Worm (Caenorhabditis elegans): ENCODE data around the gene srb-16.

DNA sequence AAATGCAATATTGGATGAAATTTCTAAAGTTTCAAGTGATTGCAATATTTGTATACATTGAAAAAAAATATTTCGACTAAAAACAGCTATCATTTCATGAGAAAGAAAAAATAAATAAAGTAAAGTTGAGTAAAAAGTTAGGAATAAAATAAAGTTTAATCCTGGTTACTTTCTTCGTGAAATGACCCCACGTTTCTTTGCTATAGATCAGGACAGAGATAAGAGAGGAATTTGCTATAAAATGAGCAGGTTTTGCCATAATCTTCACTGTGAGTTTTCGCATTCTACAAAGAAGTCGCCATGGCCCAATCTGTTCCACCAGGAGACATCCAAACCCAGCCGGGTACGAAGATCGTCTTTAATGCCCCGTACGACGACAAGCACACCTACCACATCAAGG lies 43.3 kb upstream of the srb-16 start, which contains the start of gene msp-49:
- TF ChIP-seq dao-5 (tag; optimal IDR thresholded peaks at IDR 0.05), result no peak
- TF ChIP-seq him-1 (tag; optimal IDR thresholded peaks at IDR 0.05), result no peak
- TF ChIP-seq W03F9.2 (tag; optimal IDR thresholded peaks at IDR 0.05), result no peak

All from whole organism, L4/young adult.